Worm (Caenorhabditis elegans) whole organism, midembryonic: ENCODE results near the gene F44B9.5.

Experiments used
- T22C8.4 ChIP-seq: fragments of 200-800 bp; sonication (Bioruptor generic); IDR thresholded peaks from 2 replicates; pipeline ENCODE4 v1.3.6; 2022; ENCODE audit warnings: missing genetic modification characterization, missing compliant biosample characterization
- cog-1 ChIP-seq: sonication (generic microtip); optimal IDR thresholded peaks from 2 replicates; lab custom pipeline; 2016; ENCODE audit warnings: missing genetic modification characterization, missing compliant biosample characterization
- flt-1 ChIP-seq: fragments of 200-800 bp; sonication (Bioruptor generic); IDR thresholded peaks from 2 replicates; pipeline ENCODE4 v1.3.6; 2022; ENCODE audit warnings: missing genetic modification characterization, missing compliant biosample characterization
- klf-2 ChIP-seq: fragments of 200-800 bp; sonication (Bioruptor generic); conservative IDR thresholded peaks from 2 replicates; pipeline ENCODE4 v1.3.6; 2022; ENCODE audit warnings: missing genetic modification reagents, missing genetic modification characterization, missing compliant biosample characterization
- med-1 ChIP-seq: sonication (generic microtip); optimal IDR thresholded peaks from 2 replicates; lab custom pipeline; 2017; ENCODE audit warnings: missing genetic modification characterization, mild to moderate bottlenecking, missing compliant biosample characterization, antibody characterized with exemption, missing genetic modification reagents; ENCODE audit not compliant: insufficient read depth
- ref-1 ChIP-seq: fragments of 200-800 bp; sonication (Bioruptor generic); conservative IDR thresholded peaks from 2 replicates; pipeline ENCODE4 v1.3.6; 2022; ENCODE audit warnings: missing genetic modification reagents, missing genetic modification characterization, missing compliant biosample characterization
- tab-1 ChIP-seq: fragments of 200-800 bp; sonication (Bioruptor generic); IDR thresholded peaks from 2 replicates; pipeline ENCODE4 v1.3.6; 2022; ENCODE audit warnings: missing genetic modification characterization, missing compliant biosample characterization
- ztf-23 ChIP-seq: fragments of 200-800 bp; sonication (Bioruptor generic); IDR thresholded peaks from 2 replicates; pipeline ENCODE4 v1.3.6; 2022; ENCODE audit warnings: missing genetic modification reagents, missing genetic modification characterization, missing compliant biosample characterization
- ztf-29 ChIP-seq: fragments of 200-800 bp; sonication (Bioruptor generic); IDR thresholded peaks from 2 replicates; pipeline ENCODE4 v1.3.6; 2022; ENCODE audit warnings: missing genetic modification reagents, missing genetic modification characterization, missing compliant biosample characterization

Gene F44B9.5

DNA sequence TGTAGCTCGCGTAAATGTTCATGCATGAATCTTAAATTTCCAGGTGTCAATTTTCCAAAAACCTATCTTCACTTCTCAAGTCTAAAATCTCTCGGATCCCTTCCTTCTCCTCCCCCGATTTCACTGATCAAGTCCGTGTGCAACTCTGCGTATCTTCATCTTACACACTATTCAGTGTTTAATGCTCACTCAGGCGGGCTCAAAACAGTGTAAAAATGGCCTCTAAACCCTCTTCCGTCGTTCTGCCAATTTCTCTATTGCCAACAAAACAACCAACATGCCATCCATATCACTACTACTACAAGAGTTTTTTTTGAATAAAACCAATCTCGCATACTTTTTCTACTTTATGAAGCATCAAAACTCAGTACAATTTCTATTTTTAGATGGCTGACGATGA lies 5.7 kb upstream of the F44B9.5 start, which contains the start of gene F44B9.2:
TSS of gene F44B9.2 (plus strand) at position 387 of the 400 bp plus-strand sequence.
- no peak for TF ChIP-seq med-1
- no peak for TF ChIP-seq cog-1
- TF ChIP-seq ztf-23 (GFP tag; lab: Robert Waterston, UW): no peak
- no peak for TF ChIP-seq ztf-29 (GFP tag; lab: Robert Waterston, UW)
- TF ChIP-seq flt-1: no peak
- no peak for TF ChIP-seq ref-1 (GFP tag; lab: Robert Waterston, UW)
- TF ChIP-seq T22C8.4 (GFP tag; lab: Robert Waterston, UW): no peak
- TF ChIP-seq klf-2 (GFP tag; lab: Robert Waterston, UW): no peak
- TF ChIP-seq tab-1 (GFP tag; lab: Robert Waterston, UW): no peak

DNA sequence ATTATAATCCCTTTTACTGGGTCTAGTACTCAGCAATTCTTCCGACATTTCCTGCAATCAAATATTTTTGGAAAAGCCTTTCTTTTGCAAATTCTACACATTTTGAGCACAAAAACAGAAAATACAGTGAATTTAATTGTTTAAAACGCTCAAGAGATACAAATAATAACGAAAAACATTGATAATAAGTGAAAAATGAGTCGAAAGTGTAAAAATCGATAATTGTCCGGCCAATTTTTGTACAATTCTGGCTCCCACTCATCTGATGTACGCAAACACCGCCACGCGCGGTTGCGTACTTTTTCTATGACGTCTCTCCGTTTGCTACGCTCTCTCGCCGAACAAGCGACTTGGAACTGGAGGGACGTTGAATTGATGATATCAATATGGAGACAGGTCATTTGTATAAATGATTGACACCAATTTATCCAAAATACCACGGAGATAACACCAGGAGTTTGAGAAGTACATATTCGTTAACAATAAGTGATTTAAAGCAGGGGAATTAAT lies 4.5 kb upstream of the F44B9.5 start, which contains the start of gene lin-36:
TSS of gene lin-36 (minus strand) at position 51 of the 510 bp plus-strand sequence.
- no peak for TF ChIP-seq klf-2 (GFP tag; lab: Robert Waterston, UW)
- peak; percentile 90 for TF ChIP-seq T22C8.4 (GFP tag; lab: Robert Waterston, UW)
- peak; percentile 53; the same call in 1 of the 2 replicates for TF ChIP-seq ztf-23 (GFP tag; lab: Robert Waterston, UW)
- peak; percentile 84 for TF ChIP-seq cog-1
- TF ChIP-seq flt-1: peak; percentile 48; the same call in 1 of the 2 replicates

DNA sequence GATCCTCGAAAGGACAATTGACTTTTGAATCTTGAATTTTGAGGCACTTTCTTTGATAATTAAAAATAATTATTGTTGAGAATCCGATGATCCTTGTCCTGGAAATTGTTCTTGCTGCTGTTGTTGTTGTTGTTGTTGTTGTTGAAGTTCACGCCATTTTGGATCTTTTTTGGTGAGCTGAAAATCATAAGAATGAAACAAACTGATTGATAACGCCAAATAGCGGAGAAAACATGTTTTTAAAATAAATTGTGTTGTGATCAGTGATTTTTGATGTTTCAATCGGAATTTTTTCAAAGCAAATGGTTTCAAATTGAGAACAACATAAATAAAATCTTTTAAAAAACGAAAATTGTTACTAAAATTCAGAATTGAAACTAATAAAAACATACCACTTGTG lies 715 bp upstream of the F44B9.5 start:
- no peak for TF ChIP-seq flt-1
- TF ChIP-seq tab-1 (GFP tag; lab: Robert Waterston, UW): no peak
- TF ChIP-seq cog-1: no peak
- TF ChIP-seq ztf-23 (GFP tag; lab: Robert Waterston, UW): no peak
- no peak for TF ChIP-seq med-1
- TF ChIP-seq ref-1 (GFP tag; lab: Robert Waterston, UW): no peak
- no peak for TF ChIP-seq T22C8.4 (GFP tag; lab: Robert Waterston, UW)
- TF ChIP-seq ztf-29 (GFP tag; lab: Robert Waterston, UW): no peak
- no peak for TF ChIP-seq klf-2 (GFP tag; lab: Robert Waterston, UW)

DNA sequence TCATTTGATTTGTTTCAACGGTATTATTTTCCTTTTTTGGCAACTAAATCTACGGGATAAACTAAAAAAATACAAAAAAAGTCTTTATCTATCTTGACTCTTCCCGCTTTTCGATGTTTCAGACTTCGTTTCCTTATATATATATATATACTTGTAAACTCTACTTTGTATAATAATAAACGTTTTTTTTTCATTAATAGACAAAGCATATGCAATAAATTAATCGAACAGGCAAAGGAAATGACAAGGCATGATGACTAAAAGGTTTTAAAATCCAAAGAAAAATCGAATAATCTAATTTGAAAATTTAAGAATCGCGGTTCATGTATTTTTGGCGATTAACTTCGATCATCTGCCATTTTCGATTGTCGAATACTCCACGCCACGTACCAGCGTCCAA lies 2.8 kb downstream of the F44B9.5 start:
- TF ChIP-seq T22C8.4 (GFP tag; lab: Robert Waterston, UW) (no peak), med-1 (no peak), ztf-29 (GFP tag; lab: Robert Waterston, UW) (no peak)

DNA sequence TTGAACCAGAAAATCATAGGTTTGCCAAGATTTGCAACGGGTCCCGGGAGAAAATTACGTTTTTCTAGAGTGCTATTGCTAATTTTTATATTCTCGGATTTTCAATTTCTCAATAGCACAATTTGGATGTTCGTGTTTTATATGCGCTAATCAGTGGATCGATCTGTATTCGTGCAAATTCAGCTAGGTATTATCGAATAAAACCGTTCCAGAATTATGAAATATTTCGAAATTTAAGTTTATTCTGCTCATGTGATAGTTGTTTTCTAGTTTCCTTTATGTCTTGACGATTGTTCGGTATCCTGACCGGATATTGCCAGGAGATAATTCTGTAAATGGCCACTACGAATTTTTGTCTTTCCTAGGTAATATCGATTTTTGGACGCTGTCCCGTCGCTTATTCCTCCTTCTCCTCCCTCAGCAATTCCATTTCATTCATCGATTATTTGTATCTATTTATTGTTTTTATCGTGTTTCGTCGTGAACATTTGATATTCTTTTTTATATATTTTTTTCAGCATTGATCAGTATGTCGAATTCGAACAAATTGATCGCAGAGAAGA lies 6.0 kb downstream of the F44B9.5 start, which contains the start of gene cit-1.2:
TSS of gene cit-1.2 (plus strand) at position 513 of the 563 bp plus-strand sequence.
- TF ChIP-seq ref-1 (GFP tag; lab: Robert Waterston, UW) (no peak), flt-1 (no peak), ztf-23 (GFP tag; lab: Robert Waterston, UW) (no peak), cog-1 (no peak), tab-1 (GFP tag; lab: Robert Waterston, UW) (no peak), klf-2 (GFP tag; lab: Robert Waterston, UW) (no peak), T22C8.4 (GFP tag; lab: Robert Waterston, UW) (no peak), med-1 (no peak), ztf-29 (GFP tag; lab: Robert Waterston, UW) (no peak)

DNA sequence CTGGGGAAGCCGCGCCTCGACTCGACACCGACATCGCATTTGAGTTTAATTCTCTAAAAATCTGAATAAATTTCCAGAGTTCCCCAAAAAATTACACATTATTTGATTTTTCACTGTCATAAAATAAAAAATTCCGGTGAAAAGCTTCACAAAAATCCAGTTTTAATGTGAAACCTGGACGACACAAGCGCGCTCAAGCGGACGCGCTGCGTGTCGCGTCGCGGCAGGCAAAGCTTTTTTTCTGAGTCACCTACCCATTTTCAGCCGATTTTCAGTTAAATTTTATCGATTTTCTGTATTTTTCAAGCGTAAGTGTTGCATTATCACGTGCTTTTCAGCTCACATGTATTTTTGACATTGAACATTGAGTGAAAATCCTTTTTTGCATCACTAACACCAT lies 6.6 kb downstream of the F44B9.5 start, which contains the start of gene cit-1.1:
TSS of gene cit-1.1 (minus strand) at position 53 of the 400 bp plus-strand sequence.
- TF ChIP-seq T22C8.4 (GFP tag; lab: Robert Waterston, UW) (no peak), klf-2 (GFP tag; lab: Robert Waterston, UW) (no peak), ref-1 (GFP tag; lab: Robert Waterston, UW) (no peak), ztf-29 (GFP tag; lab: Robert Waterston, UW) (no peak), med-1 (no peak)

DNA sequence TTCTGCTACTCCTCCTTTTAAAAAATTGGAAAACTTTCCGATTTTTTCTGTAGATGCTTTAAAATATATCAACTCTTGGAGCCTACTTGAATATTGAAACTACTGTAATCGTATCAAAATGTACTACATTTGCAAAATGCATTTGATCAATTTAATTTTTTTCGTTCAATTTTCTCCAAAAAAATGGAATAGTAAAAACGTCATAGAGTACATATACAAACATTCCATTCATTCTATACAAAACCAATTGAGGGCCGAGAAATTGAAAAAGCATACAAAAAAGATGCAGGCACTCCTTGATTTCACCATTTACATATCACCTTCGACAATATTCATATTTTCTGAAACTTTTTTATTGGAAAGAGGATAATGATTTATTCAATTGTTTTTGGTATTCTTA lies 12.2 kb downstream of the F44B9.5 start, which contains the start of gene C06G4.6:
TSS of gene C06G4.6 (plus strand) at position 301 of the 400 bp plus-strand sequence.
- no peak for TF ChIP-seq cog-1
- no peak for TF ChIP-seq T22C8.4 (GFP tag; lab: Robert Waterston, UW)
- no peak for TF ChIP-seq klf-2 (GFP tag; lab: Robert Waterston, UW)
- no peak for TF ChIP-seq ztf-29 (GFP tag; lab: Robert Waterston, UW)
- no peak for TF ChIP-seq ref-1 (GFP tag; lab: Robert Waterston, UW)

DNA sequence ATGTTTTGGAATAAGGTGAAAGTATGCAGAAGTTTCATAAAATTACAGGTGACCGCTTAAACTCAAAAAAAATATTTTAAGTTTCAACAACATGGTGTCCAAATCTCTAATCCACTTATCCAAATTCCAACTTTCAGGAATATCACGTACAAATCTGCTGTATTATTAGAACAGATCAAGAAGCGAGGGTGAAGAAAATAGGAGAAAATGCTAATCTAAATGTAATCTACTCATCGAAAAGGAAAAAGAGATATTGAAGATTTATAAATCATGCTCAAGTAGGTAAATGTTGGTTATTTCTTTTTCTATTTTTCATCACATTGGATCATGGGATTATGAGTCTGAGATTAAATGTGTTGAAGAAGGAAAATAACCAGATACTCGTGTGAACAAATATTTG lies 14.8 kb downstream of the F44B9.5 start:
- TF ChIP-seq T22C8.4 (GFP tag; lab: Robert Waterston, UW) (no peak), ztf-29 (GFP tag; lab: Robert Waterston, UW) (no peak), flt-1 (no peak), med-1 (no peak), klf-2 (GFP tag; lab: Robert Waterston, UW) (no peak), ref-1 (GFP tag; lab: Robert Waterston, UW) (no peak), ztf-23 (GFP tag; lab: Robert Waterston, UW) (no peak), tab-1 (GFP tag; lab: Robert Waterston, UW) (no peak), cog-1 (no peak)

DNA sequence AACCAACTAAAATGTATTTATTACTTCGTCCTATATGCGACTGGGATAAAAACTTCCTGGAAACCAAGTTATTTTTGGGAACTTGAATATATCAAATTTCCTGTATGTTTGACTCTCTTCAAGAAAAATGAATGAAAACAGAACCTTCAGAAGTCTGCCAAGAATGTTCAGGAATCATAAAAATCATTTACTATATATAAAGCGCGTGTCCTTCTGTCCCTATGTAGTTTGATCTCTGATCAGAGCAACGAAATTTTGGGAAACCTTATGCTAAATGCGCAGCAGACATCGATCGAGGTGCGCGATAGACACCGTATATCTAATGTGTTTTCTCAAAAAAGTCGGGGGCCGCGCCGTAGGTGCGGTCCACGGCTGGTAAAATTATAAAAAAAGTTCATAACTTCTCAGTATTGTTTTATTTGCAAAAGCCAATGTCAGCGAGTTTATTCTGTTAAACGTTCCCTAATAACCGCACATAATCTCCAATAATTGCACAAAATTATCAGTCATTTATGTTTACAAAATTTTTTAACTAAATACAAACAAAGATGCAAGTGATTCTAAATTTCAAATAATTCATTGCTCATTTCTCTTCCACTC lies 18.8 kb downstream of the F44B9.5 start:
- no peak for TF ChIP-seq ztf-29 (GFP tag; lab: Robert Waterston, UW)
- TF ChIP-seq cog-1: no peak
- no peak for TF ChIP-seq T22C8.4 (GFP tag; lab: Robert Waterston, UW)
- TF ChIP-seq med-1: no peak
- no peak for TF ChIP-seq ref-1 (GFP tag; lab: Robert Waterston, UW)
- TF ChIP-seq klf-2 (GFP tag; lab: Robert Waterston, UW): no peak
- TF ChIP-seq tab-1 (GFP tag; lab: Robert Waterston, UW): no peak
- no peak for TF ChIP-seq ztf-23 (GFP tag; lab: Robert Waterston, UW)
- TF ChIP-seq flt-1: no peak

DNA sequence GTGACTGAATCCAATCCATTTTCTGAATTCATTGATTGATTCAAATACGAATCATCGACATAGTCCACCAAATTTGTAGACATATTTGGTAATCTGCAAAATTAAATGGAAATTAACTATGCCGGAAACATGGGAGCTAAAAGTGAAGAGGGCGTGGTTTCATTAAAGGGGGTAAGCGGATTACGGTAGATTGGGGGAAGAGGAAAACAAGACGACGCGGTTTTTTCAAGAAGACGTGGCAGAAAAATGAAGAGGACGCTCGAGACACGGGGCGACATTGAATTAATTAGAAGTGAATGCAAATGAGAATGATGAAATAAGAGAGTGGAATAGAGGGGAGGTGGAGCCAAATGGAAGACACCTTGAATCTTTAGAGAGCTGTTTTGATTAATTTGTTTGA lies 20.0 kb downstream of the F44B9.5 start, which contains the start of gene npr-17:
TSS of gene npr-17 (minus strand) at position 101 of the 400 bp plus-strand sequence.
- no peak for TF ChIP-seq ref-1 (GFP tag; lab: Robert Waterston, UW)
- TF ChIP-seq klf-2 (GFP tag; lab: Robert Waterston, UW): no peak
- TF ChIP-seq flt-1: no peak
- TF ChIP-seq ztf-23 (GFP tag; lab: Robert Waterston, UW): no peak
- TF ChIP-seq med-1: no peak
- TF ChIP-seq tab-1 (GFP tag; lab: Robert Waterston, UW): no peak
- no peak for TF ChIP-seq cog-1
- no peak for TF ChIP-seq ztf-29 (GFP tag; lab: Robert Waterston, UW)
- TF ChIP-seq T22C8.4 (GFP tag; lab: Robert Waterston, UW): no peak
